Worm (Caenorhabditis elegans) whole organism, midembryonic: ENCODE data around the gene F56D6.14.

Experiments used
- T22C8.4 ChIP-seq: fragments of 200-800 bp; sonication (Bioruptor generic); IDR thresholded peaks from 2 replicates; pipeline ENCODE4 v1.3.6; 2022; ENCODE audit warnings: missing genetic modification characterization, missing compliant biosample characterization
- cog-1 ChIP-seq: sonication (generic microtip); optimal IDR thresholded peaks from 2 replicates; lab custom pipeline; 2016; ENCODE audit warnings: missing genetic modification characterization, missing compliant biosample characterization
- flt-1 ChIP-seq: fragments of 200-800 bp; sonication (Bioruptor generic); IDR thresholded peaks from 2 replicates; pipeline ENCODE4 v1.3.6; 2022; ENCODE audit warnings: missing genetic modification characterization, missing compliant biosample characterization
- klf-2 ChIP-seq: fragments of 200-800 bp; sonication (Bioruptor generic); conservative IDR thresholded peaks from 2 replicates; pipeline ENCODE4 v1.3.6; 2022; ENCODE audit warnings: missing genetic modification reagents, missing genetic modification characterization, missing compliant biosample characterization
- med-1 ChIP-seq: sonication (generic microtip); optimal IDR thresholded peaks from 2 replicates; lab custom pipeline; 2017; ENCODE audit warnings: missing genetic modification characterization, mild to moderate bottlenecking, missing compliant biosample characterization, antibody characterized with exemption, missing genetic modification reagents; ENCODE audit not compliant: insufficient read depth
- ref-1 ChIP-seq: fragments of 200-800 bp; sonication (Bioruptor generic); conservative IDR thresholded peaks from 2 replicates; pipeline ENCODE4 v1.3.6; 2022; ENCODE audit warnings: missing genetic modification reagents, missing genetic modification characterization, missing compliant biosample characterization
- tab-1 ChIP-seq: fragments of 200-800 bp; sonication (Bioruptor generic); IDR thresholded peaks from 2 replicates; pipeline ENCODE4 v1.3.6; 2022; ENCODE audit warnings: missing genetic modification characterization, missing compliant biosample characterization
- ztf-23 ChIP-seq: fragments of 200-800 bp; sonication (Bioruptor generic); IDR thresholded peaks from 2 replicates; pipeline ENCODE4 v1.3.6; 2022; ENCODE audit warnings: missing genetic modification reagents, missing genetic modification characterization, missing compliant biosample characterization
- ztf-29 ChIP-seq: fragments of 200-800 bp; sonication (Bioruptor generic); IDR thresholded peaks from 2 replicates; pipeline ENCODE4 v1.3.6; 2022; ENCODE audit warnings: missing genetic modification reagents, missing genetic modification characterization, missing compliant biosample characterization

Gene F56D6.14

DNA sequence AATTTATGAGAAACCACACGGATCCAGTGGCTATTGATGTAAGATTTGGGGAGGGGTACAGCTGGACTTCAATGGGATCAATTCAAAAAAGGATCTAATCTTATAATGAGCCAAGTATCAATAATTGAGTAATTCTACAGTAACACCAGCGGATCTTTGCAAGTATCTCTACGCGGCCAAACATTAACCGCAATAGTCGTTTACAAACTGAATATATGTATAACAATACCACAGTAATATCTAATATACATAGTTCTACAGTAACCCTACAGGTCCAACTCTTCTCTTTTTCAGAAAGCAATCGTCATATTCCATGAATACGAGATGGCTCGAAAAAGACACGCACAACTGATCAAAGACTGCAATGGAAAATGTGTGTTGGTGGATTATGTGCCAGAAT lies 25.5 kb upstream of the F56D6.14 start, which contains the start of gene F56D6.9:
Gene F56D6.9 (plus strand): TSS at position 301 of the 400 bp plus-strand sequence.
- TF ChIP-seq tab-1 (GFP tag; lab: Robert Waterston, UW) (no peak), ztf-23 (GFP tag; lab: Robert Waterston, UW) (no peak), ztf-29 (GFP tag; lab: Robert Waterston, UW) (no peak), T22C8.4 (no peak), klf-2 (GFP tag; lab: Robert Waterston, UW) (no peak), med-1 (GFP tag; lab: Kevin White, UChicago) (no peak), cog-1 (tag; lab: Kevin White, UChicago) (no peak)

DNA sequence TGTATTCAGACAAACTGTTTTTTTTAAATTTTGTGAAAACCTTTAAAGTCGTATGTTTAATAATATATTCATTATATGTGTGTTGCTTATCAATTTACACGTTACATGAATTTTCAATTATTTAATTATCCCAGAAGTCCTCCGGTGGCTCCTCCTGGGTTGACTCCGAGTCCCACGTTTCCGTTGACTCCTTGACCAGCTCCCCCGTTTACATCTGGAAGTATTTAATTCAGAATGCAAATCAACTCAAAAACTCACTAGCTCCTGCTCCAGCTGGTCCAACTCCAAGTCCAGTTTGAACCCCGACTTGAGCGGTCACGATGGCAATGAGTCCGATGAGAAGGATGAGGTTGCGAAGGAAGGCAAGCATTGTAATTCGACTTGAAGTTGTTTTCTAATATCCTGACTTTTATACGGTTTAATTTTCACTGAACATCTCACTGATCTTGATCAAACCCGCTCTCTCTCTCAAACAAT lies 23.5 kb upstream of the F56D6.14 start, which contains the start of gene F56D6.8:
Gene F56D6.8 (minus strand): TSS at position 427 of the 477 bp plus-strand sequence.
- TF ChIP-seq T22C8.4 (no peak), flt-1 (no peak)

DNA sequence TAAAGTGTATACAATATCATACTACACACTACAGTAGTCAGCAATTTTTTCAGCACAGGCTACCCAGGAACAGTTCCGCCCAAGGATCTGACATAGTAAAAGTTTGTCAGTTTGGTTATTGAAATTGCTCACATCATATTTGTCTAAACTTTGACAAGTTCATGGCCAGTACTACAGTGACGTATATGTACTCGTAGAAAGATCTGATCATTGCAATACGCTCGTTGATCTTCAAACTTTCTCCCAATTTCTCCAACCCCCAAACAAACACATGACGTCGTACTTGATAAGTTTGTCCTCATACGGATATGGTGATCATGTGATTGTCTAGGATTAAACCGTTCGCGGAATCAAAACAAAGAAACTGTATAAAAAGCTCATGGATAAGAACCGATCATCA lies 22.7 kb upstream of the F56D6.14 start, which contains the start of gene dct-8:
Gene dct-8 (plus strand): TSS at position 301 of the 400 bp plus-strand sequence.
- TF ChIP-seq cog-1 (tag; lab: Kevin White, UChicago), result no peak
- TF ChIP-seq ref-1 (GFP tag; lab: Robert Waterston, UW), result no peak
- no peak for TF ChIP-seq flt-1
- TF ChIP-seq ztf-23 (GFP tag; lab: Robert Waterston, UW), result no peak
- TF ChIP-seq med-1 (GFP tag; lab: Kevin White, UChicago), result no peak
- no peak for TF ChIP-seq klf-2 (GFP tag; lab: Robert Waterston, UW)
- no peak for TF ChIP-seq T22C8.4
- TF ChIP-seq ztf-29 (GFP tag; lab: Robert Waterston, UW), result no peak
- no peak for TF ChIP-seq tab-1 (GFP tag; lab: Robert Waterston, UW)

DNA sequence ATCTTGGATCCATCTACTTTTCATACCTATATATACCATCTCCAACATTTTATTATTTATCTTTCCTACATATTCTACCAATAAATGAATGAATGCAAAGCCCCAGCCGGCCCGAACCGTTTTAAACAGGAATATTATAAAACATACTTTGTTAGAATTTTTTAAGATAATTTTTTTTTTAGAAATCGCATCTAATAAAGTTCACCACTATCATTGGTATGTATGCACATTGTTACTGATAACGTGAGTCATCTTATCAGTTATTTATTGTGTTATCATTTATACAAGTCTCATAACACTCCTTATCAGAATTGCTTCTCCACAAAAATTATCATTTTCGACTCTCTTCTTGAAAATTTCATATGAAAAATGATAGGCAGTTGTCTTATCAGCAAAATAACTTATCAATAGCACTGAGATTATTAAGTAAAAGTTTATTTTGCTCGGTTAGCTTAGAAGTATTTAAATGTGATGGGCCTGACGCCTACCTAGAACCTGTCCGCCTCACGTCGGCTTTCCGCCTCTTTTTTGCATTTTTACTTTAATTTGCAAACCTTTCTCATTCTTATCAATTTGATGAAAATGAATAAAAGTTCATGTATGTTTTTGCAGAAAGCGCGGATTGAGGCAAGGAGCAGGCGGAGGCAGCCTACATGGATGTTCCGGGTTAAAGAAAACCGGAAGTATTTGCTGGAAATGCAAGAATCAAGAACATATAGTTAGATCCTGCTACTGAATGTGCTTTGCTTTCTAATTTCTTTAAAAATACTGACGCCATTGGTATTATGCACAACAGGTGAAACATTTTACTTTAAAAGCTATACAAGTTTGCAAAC lies 17.6 kb upstream of the F56D6.14 start, which contains the start of gene srz-62:
Gene srz-62 (plus strand): TSS at position 786 of the 836 bp plus-strand sequence.
- no peak for TF ChIP-seq flt-1
- no peak for TF ChIP-seq ref-1 (GFP tag; lab: Robert Waterston, UW)
- TF ChIP-seq ztf-23 (GFP tag; lab: Robert Waterston, UW), result no peak
- TF ChIP-seq T22C8.4, result no peak
- TF ChIP-seq klf-2 (GFP tag; lab: Robert Waterston, UW), result no peak

DNA sequence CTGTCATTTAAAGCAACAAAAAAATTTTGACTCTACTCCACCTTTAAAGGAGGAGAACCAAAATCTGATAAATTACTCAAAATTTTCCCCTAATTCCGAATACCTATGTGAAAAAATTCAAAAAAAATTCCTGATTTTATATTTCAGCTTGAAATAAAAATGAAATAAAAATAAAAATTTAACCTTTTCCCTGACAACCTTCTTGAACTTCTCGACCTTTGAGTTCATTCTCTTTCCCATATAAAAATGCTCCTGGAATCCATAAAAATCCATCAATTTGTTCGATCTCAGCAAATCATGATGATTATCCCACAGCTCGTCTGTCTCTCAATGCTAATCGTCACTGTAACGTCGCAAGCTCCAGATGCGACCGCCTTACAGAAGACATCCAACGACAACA lies 14.6 kb upstream of the F56D6.14 start, which contains the start of gene F56D6.6:
Gene F56D6.6 (plus strand): TSS at position 301 of the 400 bp plus-strand sequence.
- no peak for TF ChIP-seq med-1 (GFP tag; lab: Kevin White, UChicago)
- TF ChIP-seq T22C8.4, result no peak
- no peak for TF ChIP-seq ztf-29 (GFP tag; lab: Robert Waterston, UW)
- TF ChIP-seq ref-1 (GFP tag; lab: Robert Waterston, UW), result no peak
- TF ChIP-seq flt-1, result no peak
- no peak for TF ChIP-seq cog-1 (tag; lab: Kevin White, UChicago)
- no peak for TF ChIP-seq klf-2 (GFP tag; lab: Robert Waterston, UW)
- no peak for TF ChIP-seq tab-1 (GFP tag; lab: Robert Waterston, UW)
- no peak for TF ChIP-seq ztf-23 (GFP tag; lab: Robert Waterston, UW)

DNA sequence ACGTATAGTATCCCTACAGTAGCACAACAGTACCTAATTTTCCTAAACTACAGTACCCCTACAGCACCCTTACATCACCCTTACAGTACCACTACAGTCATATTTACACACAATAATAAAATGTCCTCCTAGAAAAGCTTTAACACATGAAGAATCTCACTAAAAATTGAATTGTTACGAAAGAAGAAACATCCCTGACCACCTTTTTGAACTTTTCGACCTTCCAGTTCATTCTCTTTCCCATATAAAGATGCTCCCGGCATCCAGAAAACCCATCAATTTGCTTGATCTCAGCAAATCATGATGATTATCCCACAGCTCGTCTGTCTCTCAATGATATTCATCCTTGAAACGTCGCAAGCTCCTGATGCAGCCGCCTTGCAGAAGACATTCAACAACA lies 12.9 kb upstream of the F56D6.14 start, which contains the start of gene F56D6.21:
Gene F56D6.21 (plus strand): TSS at position 301 of the 400 bp plus-strand sequence.
- TF ChIP-seq klf-2 (GFP tag; lab: Robert Waterston, UW) (no peak), tab-1 (GFP tag; lab: Robert Waterston, UW) (no peak), ztf-23 (GFP tag; lab: Robert Waterston, UW) (no peak), med-1 (GFP tag; lab: Kevin White, UChicago) (no peak)

DNA sequence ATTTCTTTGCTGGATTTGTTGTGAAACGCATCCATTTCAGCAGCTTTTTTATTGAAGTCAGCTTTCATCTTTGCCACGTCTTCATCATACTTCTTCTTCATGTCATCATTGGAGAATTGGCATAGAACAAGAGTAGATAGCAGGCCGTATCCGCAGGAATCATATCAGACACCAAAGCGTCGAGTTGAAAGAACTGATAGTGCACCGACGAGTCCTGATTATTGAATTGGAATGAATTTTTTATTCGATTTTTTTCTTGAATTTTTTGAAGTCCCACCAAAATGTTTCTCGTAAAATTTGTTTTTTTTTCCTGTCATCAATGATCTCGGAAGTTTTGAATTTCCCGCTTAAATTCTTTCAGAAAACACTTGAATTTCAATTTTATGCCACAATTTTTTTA lies 11.1 kb upstream of the F56D6.14 start, which contains the start of gene F56D6.11:
Gene F56D6.11 (minus strand): TSS at position 101 of the 400 bp plus-strand sequence.
- TF ChIP-seq ztf-29 (GFP tag; lab: Robert Waterston, UW) (no peak), ztf-23 (GFP tag; lab: Robert Waterston, UW) (no peak), T22C8.4 (no peak), cog-1 (tag; lab: Kevin White, UChicago) (no peak), flt-1 (no peak), med-1 (GFP tag; lab: Kevin White, UChicago) (no peak)

DNA sequence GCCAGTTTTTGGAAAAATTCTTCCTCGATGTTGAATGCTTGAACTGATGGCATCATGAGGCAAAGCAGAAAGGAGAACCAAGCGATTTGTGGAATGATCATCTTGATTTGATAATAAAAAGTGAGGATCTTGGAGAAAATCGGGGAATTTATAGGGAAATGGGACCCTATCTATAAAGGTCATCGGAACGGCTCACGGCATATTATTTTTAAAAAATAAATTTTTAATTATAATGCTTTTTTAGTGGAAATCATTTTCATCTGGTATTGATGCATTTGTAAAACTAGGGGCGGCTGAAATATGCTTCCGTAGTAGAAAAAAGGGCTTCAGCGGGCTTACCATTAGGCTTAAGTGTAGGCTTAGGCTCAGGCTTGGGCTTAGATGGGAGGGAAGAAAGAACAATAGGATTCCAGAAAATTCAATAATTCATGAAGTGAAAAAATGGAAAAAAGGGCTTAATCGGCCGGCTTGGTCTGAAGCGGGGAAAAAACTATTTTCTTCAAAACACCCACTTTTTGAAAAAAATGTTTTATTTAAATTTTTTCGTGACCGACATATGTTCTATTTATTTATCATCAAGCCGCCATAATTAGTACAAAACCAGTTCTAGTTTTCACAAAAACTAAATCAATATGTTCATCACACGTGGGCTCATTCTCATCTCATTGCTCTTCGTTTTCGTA lies 9.9 kb upstream of the F56D6.14 start, which contains the start of the genes F56D6.22 and F56D6.12:
Gene F56D6.22 (minus strand): TSS at position 101 of the 683 bp plus-strand sequence.
Gene F56D6.12 (plus strand): TSS at position 633 of the 683 bp plus-strand sequence.
- TF ChIP-seq ztf-23 (GFP tag; lab: Robert Waterston, UW) (no peak), flt-1 (no peak), tab-1 (GFP tag; lab: Robert Waterston, UW) (no peak), ztf-29 (GFP tag; lab: Robert Waterston, UW) (no peak), med-1 (GFP tag; lab: Kevin White, UChicago) (no peak), cog-1 (tag; lab: Kevin White, UChicago) (no peak), klf-2 (GFP tag; lab: Robert Waterston, UW) (no peak), T22C8.4 (no peak), ref-1 (GFP tag; lab: Robert Waterston, UW) (no peak)

DNA sequence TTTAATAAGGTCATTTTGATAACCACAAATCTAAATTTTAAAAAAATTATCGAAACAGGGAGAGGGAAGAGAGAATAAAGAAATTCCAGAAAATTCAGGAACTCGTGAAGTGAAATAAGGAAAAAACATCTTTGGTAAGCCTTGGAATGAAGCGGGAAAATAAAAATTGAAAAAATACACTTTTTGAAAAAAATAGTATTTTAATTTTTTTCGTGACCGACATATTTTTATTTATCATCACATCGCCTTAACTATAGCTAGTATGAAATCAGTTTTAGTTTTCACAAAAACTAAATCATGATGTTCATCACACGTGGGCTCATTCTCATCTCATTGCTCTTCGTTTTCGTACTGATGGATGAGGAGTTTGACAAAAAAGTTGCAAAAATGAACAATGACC lies 8.4 kb upstream of the F56D6.14 start, which contains the start of gene F56D6.13:
Gene F56D6.13 (plus strand): TSS at position 301 of the 400 bp plus-strand sequence.
- TF ChIP-seq tab-1 (GFP tag; lab: Robert Waterston, UW) (no peak), cog-1 (tag; lab: Kevin White, UChicago) (no peak), ztf-23 (GFP tag; lab: Robert Waterston, UW) (no peak), T22C8.4 (no peak), ref-1 (GFP tag; lab: Robert Waterston, UW) (no peak), med-1 (GFP tag; lab: Kevin White, UChicago) (no peak), flt-1 (no peak), klf-2 (GFP tag; lab: Robert Waterston, UW) (no peak), ztf-29 (GFP tag; lab: Robert Waterston, UW) (no peak)
